Worm (Caenorhabditis elegans) whole organism, late embryonic: ENCODE measurements around the gene F01D5.2.

ENCODE experiments used
- C08G9.2 ChIP-seq: sonication (generic microtip); optimal IDR thresholded peaks from 2 replicates; lab custom pipeline; 2016; ENCODE audit warnings: mild to moderate bottlenecking, missing genetic modification characterization, moderate library complexity, missing compliant biosample characterization
- F13H6.1 ChIP-seq: sonication (generic microtip); optimal IDR thresholded peaks from 2 replicates; lab custom pipeline; 2016; ENCODE audit warnings: missing genetic modification characterization, missing compliant biosample characterization
- K09A11.1 ChIP-seq: sonication (generic microtip); optimal IDR thresholded peaks from 2 replicates; lab custom pipeline; 2017; ENCODE audit warnings: antibody characterized with exemption, mild to moderate bottlenecking, missing genetic modification characterization, missing compliant biosample characterization; ENCODE audit not compliant: insufficient read depth
- T23F11.4 ChIP-seq: fragments of 200-800 bp; sonication (Bioruptor generic); optimal IDR thresholded peaks from 2 replicates; lab custom pipeline; 2018; ENCODE audit warnings: mild to moderate bottlenecking, missing genetic modification characterization, missing compliant biosample characterization
- ama-1 ChIP-seq: fragments of 150-350 bp; optimal IDR thresholded peaks from 2 replicates; lab custom pipeline; 2014
- ceh-14 ChIP-seq: sonication (generic microtip); optimal IDR thresholded peaks from 2 replicates; lab custom pipeline; 2016; ENCODE audit warnings: missing genotype, missing genetic modification characterization, missing compliant biosample characterization
- ceh-18 ChIP-seq: sonication (generic microtip); optimal IDR thresholded peaks from 2 replicates; lab custom pipeline; 2016; ENCODE audit warnings: missing genetic modification characterization, missing compliant biosample characterization
- ceh-19 ChIP-seq: fragments of 200-800 bp; sonication (Bioruptor generic); optimal IDR thresholded peaks from 2 replicates; lab custom pipeline; 2018; ENCODE audit warnings: mild to moderate bottlenecking, missing genetic modification characterization, missing compliant biosample characterization
- ceh-22 ChIP-seq: sonication (generic microtip); optimal IDR thresholded peaks from 2 replicates; lab custom pipeline; 2017; ENCODE audit warnings: missing biosample characterization, missing genetic modification characterization
- ceh-24 ChIP-seq: sonication (generic microtip); optimal IDR thresholded peaks from 2 replicates; lab custom pipeline; 2016; ENCODE audit warnings: mild to moderate bottlenecking, missing genetic modification characterization, missing compliant biosample characterization
- ceh-31 ChIP-seq: sonication (generic microtip); optimal IDR thresholded peaks from 2 replicates; lab custom pipeline; 2016; ENCODE audit warnings: missing genetic modification characterization, missing compliant biosample characterization
- ceh-34 ChIP-seq: sonication (generic microtip); optimal IDR thresholded peaks from 2 replicates; lab custom pipeline; 2016; ENCODE audit warnings: mild to moderate bottlenecking, missing genetic modification characterization, missing compliant biosample characterization
- ceh-48 ChIP-seq: sonication (generic microtip); optimal IDR thresholded peaks from 2 replicates; lab custom pipeline; 2016; ENCODE audit warnings: missing genetic modification characterization, inconsistent platforms, missing compliant biosample characterization
- ceh-9 ChIP-seq: sonication (generic microtip); optimal IDR thresholded peaks from 2 replicates; lab custom pipeline; 2016; ENCODE audit warnings: mild to moderate bottlenecking, missing genetic modification characterization, inconsistent platforms, missing compliant biosample characterization
- dmd-4 ChIP-seq: sonication (generic microtip); optimal IDR thresholded peaks from 2 replicates; lab custom pipeline; 2016; ENCODE audit warnings: borderline replicate concordance, missing genetic modification characterization, missing compliant biosample characterization
- dve-1 ChIP-seq: sonication (generic microtip); optimal IDR thresholded peaks from 2 replicates; lab custom pipeline; 2017; ENCODE audit warnings: antibody characterized with exemption, mild to moderate bottlenecking, missing genetic modification characterization, missing compliant biosample characterization
- elt-4 ChIP-seq: sonication (generic microtip); optimal IDR thresholded peaks from 2 replicates; lab custom pipeline; 2016; ENCODE audit warnings: missing genetic modification characterization, missing compliant biosample characterization
- ets-4 ChIP-seq: sonication (generic microtip); optimal IDR thresholded peaks from 2 replicates; lab custom pipeline; 2016; ENCODE audit warnings: missing genetic modification characterization, missing compliant biosample characterization
- eyg-1 ChIP-seq: sonication (generic microtip); optimal IDR thresholded peaks from 2 replicates; lab custom pipeline; 2016; ENCODE audit warnings: missing genotype, missing genetic modification characterization, missing compliant biosample characterization
- fax-1 ChIP-seq: sonication (generic microtip); optimal IDR thresholded peaks from 2 replicates; lab custom pipeline; 2016; ENCODE audit warnings: missing genotype, missing genetic modification characterization, missing compliant biosample characterization
- fkh-10 ChIP-seq: fragments of 150-350 bp; optimal IDR thresholded peaks from 2 replicates; lab custom pipeline; 2014; ENCODE audit warnings: missing biosample characterization, missing genetic modification reagents, missing genetic modification characterization
- fkh-6 ChIP-seq: sonication (generic microtip); optimal IDR thresholded peaks from 2 replicates; lab custom pipeline; 2016; ENCODE audit warnings: missing genetic modification characterization, missing compliant biosample characterization
- hlh-13 ChIP-seq: fragments of 200-800 bp; sonication (Bioruptor generic); optimal IDR thresholded peaks from 2 replicates; lab custom pipeline; 2018; ENCODE audit warnings: mild to moderate bottlenecking, missing genetic modification characterization, missing compliant biosample characterization
- hlh-15 ChIP-seq: sonication (generic microtip); optimal IDR thresholded peaks from 2 replicates; lab custom pipeline; 2016; ENCODE audit warnings: missing genetic modification characterization, missing compliant biosample characterization
- hlh-30 ChIP-seq: sonication (generic microtip); optimal IDR thresholded peaks from 2 replicates; lab custom pipeline; 2017; ENCODE audit warnings: antibody characterized with exemption, missing genetic modification characterization, missing compliant biosample characterization; ENCODE audit not compliant: insufficient read depth
- hlh-6 ChIP-seq: sonication (generic microtip); optimal IDR thresholded peaks from 2 replicates; lab custom pipeline; 2016; ENCODE audit warnings: missing genotype, missing genetic modification characterization, missing compliant biosample characterization
- hlh-8 ChIP-seq: sonication (generic microtip); optimal IDR thresholded peaks from 2 replicates; lab custom pipeline; 2016; ENCODE audit warnings: missing genotype, missing genetic modification characterization, missing compliant biosample characterization
- lin-11 ChIP-seq: fragments of 200-800 bp; sonication (Bioruptor generic); optimal IDR thresholded peaks from 2 replicates; lab custom pipeline; 2018; ENCODE audit warnings: mild to moderate bottlenecking, missing genetic modification characterization, missing compliant biosample characterization
- madf-2 ChIP-seq: sonication (generic microtip); optimal IDR thresholded peaks from 2 replicates; lab custom pipeline; 2017; ENCODE audit warnings: missing genetic modification characterization, missing compliant biosample characterization
- mec-3 ChIP-seq: sonication (generic microtip); optimal IDR thresholded peaks from 2 replicates; lab custom pipeline; 2016; ENCODE audit warnings: borderline replicate concordance, missing genetic modification characterization, missing compliant biosample characterization
- nfya-1 ChIP-seq: sonication (generic microtip); optimal IDR thresholded peaks from 2 replicates; lab custom pipeline; 2017; ENCODE audit warnings: missing genetic modification characterization, mild to moderate bottlenecking, missing compliant biosample characterization, antibody characterized with exemption, moderate library complexity
- nhr-11 ChIP-seq: fragments of 150-350 bp; optimal IDR thresholded peaks from 2 replicates; lab custom pipeline; 2014; ENCODE audit warnings: missing biosample characterization, missing genetic modification characterization
- nhr-232 ChIP-seq: sonication (generic microtip); optimal IDR thresholded peaks from 2 replicates; lab custom pipeline; 2016; ENCODE audit warnings: missing genetic modification characterization, missing compliant biosample characterization
- odd-2 ChIP-seq: sonication (generic microtip); optimal IDR thresholded peaks from 2 replicates; lab custom pipeline; 2017; ENCODE audit warnings: antibody characterized with exemption, mild to moderate bottlenecking, missing genetic modification characterization, missing compliant biosample characterization
- pag-3 ChIP-seq: sonication (generic microtip); optimal IDR thresholded peaks from 2 replicates; lab custom pipeline; 2016; ENCODE audit warnings: missing compliant biosample characterization, missing genetic modification characterization, borderline replicate concordance
- pros-1 ChIP-seq: fragments of 150-350 bp; optimal IDR thresholded peaks from 2 replicates; lab custom pipeline; 2014; ENCODE audit warnings: missing biosample characterization, missing genetic modification reagents, missing genetic modification characterization
- ref-2 ChIP-seq: sonication (generic microtip); optimal IDR thresholded peaks from 2 replicates; lab custom pipeline; 2016; ENCODE audit warnings: missing genetic modification characterization, missing compliant biosample characterization
- sdc-2 ChIP-seq: sonication (generic microtip); optimal IDR thresholded peaks from 2 replicates; lab custom pipeline; 2016; ENCODE audit warnings: missing genotype, missing genetic modification characterization, missing compliant biosample characterization
- ttx-3 ChIP-seq: sonication (generic microtip); optimal IDR thresholded peaks from 2 replicates; lab custom pipeline; 2016; ENCODE audit warnings: missing genetic modification reagents, missing genetic modification characterization, missing compliant biosample characterization
- unc-3 ChIP-seq, 2 experiments: fragments of 200-800 bp in 1 of 2; sonication (Bioruptor generic) in 1 of 2; sonication (generic microtip) in 1 of 2; conservative IDR thresholded peaks in 1 of 2; optimal IDR thresholded peaks in 1 of 2; 2 replicates each; pipeline versions ENCODE4 v1.3.6 to Lab custom; 2016 to 2022; ENCODE audit warnings: missing compliant biosample characterization in 2 of 2, missing genetic modification characterization in 2 of 2, missing genetic modification reagents in 1 of 2
- unc-42 ChIP-seq: sonication (generic microtip); optimal IDR thresholded peaks from 2 replicates; lab custom pipeline; 2016; ENCODE audit warnings: missing genotype, missing genetic modification characterization, missing compliant biosample characterization
- unc-55 ChIP-seq: sonication (generic microtip); optimal IDR thresholded peaks from 2 replicates; lab custom pipeline; 2017; ENCODE audit warnings: missing biosample characterization, missing genetic modification reagents, missing genetic modification characterization
- unc-86 ChIP-seq: sonication (generic microtip); optimal IDR thresholded peaks from 2 replicates; lab custom pipeline; 2016; ENCODE audit warnings: missing genetic modification characterization, missing compliant biosample characterization
- zip-5 ChIP-seq: sonication (generic microtip); optimal IDR thresholded peaks from 2 replicates; lab custom pipeline; 2016; ENCODE audit warnings: missing genetic modification characterization, missing compliant biosample characterization

F01D5.2 gene

DNA sequence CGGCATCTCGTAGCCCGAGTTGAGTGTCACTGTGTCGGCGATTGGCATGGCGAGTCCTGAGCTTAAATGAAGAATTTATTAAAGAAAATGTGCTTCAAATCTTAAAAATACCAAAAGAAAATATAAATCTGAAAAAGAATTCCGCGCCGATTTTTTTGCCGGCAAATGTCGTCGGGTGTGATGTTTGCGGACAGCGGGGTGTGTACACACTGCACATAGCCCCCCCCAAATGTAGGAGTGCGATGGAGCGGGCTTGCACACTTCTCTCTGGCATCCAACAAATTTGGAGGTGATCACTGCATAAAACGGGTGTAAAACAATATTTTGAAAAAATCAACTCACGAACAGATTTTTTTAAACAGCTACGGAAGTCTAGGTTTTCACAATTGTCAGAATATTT, 22.7 kb downstream of the F01D5.2 start, which contains the start of gene Y39G8B.2 (continued):
- TF ChIP-seq T23F11.4, result no peak
- peak; percentile 2 for TF ChIP-seq unc-86 (tag; lab: Kevin White, UChicago)
- peak; percentile 41 for TF ChIP-seq madf-2 (tag; lab: Kevin White, UChicago)
- peak; percentile 12 for TF ChIP-seq pag-3
- TF ChIP-seq ceh-31 (tag; lab: Kevin White, UChicago), result peak; percentile 72
- no peak for TF ChIP-seq dmd-4 (tag; lab: Kevin White, UChicago)
- TF ChIP-seq mec-3 (tag; lab: Kevin White, UChicago), result no peak
- peak; percentile 76 for TF ChIP-seq ceh-34
- TF ChIP-seq hlh-6 (tag; lab: Kevin White, UChicago), result no peak
- no peak for TF ChIP-seq hlh-8 (tag; lab: Kevin White, UChicago)
- TF ChIP-seq nhr-232 (tag; lab: Kevin White, UChicago), result no peak
- no peak for TF ChIP-seq ceh-9 (tag; lab: Kevin White, UChicago)
- TF ChIP-seq hlh-13 (GFP tag; lab: Kevin White, UChicago), result no peak
- peak; percentile 55 for TF ChIP-seq ceh-14 (tag; lab: Kevin White, UChicago)
- peak; percentile 81 for TF ChIP-seq nfya-1
- TF ChIP-seq nhr-11 (tag; lab: Kevin White, UChicago), result no peak
- TF ChIP-seq fkh-6 (tag; lab: Kevin White, UChicago), result no peak
- TF ChIP-seq unc-42 (tag; lab: Kevin White, UChicago), result peak; percentile 57

DNA sequence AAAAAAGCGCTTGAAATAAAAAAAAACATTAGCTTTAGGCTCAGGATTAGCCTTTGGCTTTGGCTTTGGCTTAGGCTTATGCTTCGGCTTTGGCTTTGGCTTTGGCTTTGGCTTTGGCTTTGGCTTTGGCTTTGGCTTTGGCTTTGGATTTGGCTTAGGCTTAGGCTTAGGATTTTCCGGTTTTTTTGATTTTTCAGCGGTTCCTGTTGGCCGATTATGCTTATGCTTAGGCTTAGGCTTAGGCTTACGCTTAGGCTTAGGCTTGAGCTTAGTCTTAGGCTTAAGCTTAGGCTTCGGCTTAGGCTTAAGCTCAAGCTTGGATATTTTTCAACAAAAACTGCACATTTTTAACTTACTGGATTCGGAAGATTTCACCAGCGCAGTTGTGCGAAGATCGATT, 24.7 kb downstream of the F01D5.2 start:
- no peak for TF ChIP-seq sdc-2
- TF ChIP-seq zip-5 (tag; lab: Kevin White, UChicago), result no peak
- TF ChIP-seq dve-1 (tag; lab: Kevin White, UChicago), result peak; percentile 45
- no peak for TF ChIP-seq unc-55 (GFP tag; lab: Kevin White, UChicago)
- TF ChIP-seq hlh-13 (GFP tag; lab: Kevin White, UChicago), result no peak
- no peak for TF ChIP-seq hlh-15 (tag; lab: Kevin White, UChicago)
- no peak for TF ChIP-seq T23F11.4

DNA sequence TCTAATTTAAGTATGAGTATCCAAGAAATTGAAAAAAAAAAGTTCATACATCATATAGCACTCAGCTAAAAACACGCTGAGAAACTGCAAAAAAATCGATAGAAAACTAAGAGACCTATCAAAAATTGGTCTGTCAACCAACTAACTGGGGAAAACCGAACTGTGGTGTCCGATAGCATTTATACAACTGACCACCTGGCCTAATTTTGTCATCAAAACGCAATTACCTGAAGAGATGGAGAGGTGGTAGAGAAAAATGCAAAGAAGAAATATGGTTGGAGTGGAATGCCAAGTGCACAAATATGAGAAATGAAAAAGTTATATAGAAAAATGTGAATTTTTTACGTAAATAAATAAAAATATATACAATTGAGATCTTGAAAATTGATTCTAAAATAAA, 25.4 kb downstream of the F01D5.2 start, which contains the start of gene Y39G8B.1:
Gene Y39G8B.1, minus strand, starts transcription at position 299 of the 400 bp plus-strand sequence.
- TF ChIP-seq dve-1 (tag; lab: Kevin White, UChicago) (no peak), unc-86 (tag; lab: Kevin White, UChicago) (no peak), elt-4 (tag; lab: Kevin White, UChicago) (no peak), ceh-31 (tag; lab: Kevin White, UChicago) (no peak), hlh-30 (no peak), hlh-15 (tag; lab: Kevin White, UChicago) (no peak), ttx-3 (tag; lab: Kevin White, UChicago) (no peak), F13H6.1 (tag; lab: Kevin White, UChicago) (no peak), unc-42 (tag; lab: Kevin White, UChicago) (no peak), ceh-34 (no peak), ceh-22 (tag; lab: Kevin White, UChicago) (no peak), pros-1 (tag; lab: Kevin White, UChicago) (no peak), ets-4 (tag; lab: Kevin White, UChicago) (no peak), unc-55 (GFP tag; lab: Kevin White, UChicago) (no peak), pag-3 (no peak), ceh-18 (no peak), ceh-24 (no peak)

DNA sequence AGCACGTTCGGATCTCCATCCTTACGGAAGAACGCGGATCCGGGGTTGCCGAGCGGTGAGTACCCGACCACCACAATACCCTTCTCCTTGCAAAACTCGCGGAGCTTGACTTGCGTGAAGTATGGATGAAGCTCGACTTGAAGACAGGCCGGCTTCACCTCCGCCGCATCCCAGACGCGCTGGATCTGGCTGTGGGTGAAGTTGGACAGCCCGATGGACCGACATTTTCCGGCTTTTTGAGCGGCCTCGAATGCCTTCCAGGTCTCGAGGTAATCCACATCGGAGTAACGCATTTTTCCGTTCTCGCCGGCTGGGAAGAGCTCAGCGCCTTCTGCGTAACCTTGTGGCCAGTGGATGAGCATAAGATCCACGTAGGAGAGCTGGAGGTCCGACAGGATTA, 26.7 kb downstream of the F01D5.2 start:
- TF ChIP-seq ceh-14 (tag; lab: Kevin White, UChicago) (no peak), K09A11.1 (no peak), unc-3 (GFP tag; conservative IDR thresholded peaks at IDR 0.05; lab: Robert Waterston, UW) (no peak), unc-3 (tag; optimal IDR thresholded peaks at IDR 0.05; lab: Kevin White, UChicago) (no peak), C08G9.2 (no peak), ceh-22 (tag; lab: Kevin White, UChicago) (no peak), ceh-19 (GFP tag; lab: Kevin White, UChicago) (no peak), unc-42 (tag; lab: Kevin White, UChicago) (no peak), ceh-48 (tag; lab: Kevin White, UChicago) (no peak), lin-11 (tag; lab: Kevin White, UChicago) (no peak), ref-2 (tag; lab: Kevin White, UChicago) (no peak), eyg-1 (tag; lab: Kevin White, UChicago) (no peak), fkh-10 (no peak), ama-1 (lab: Kevin White, UChicago) (no peak), odd-2 (no peak), fax-1 (tag; lab: Kevin White, UChicago) (no peak)
